Fruit fly (Drosophila melanogaster) whole organism, prepupa: ENCODE data around the gene CG45066.

Experiments used
- CG10631 ChIP-seq: fragments of 200-800 bp; sonication (Bioruptor generic); optimal IDR thresholded peaks from 2 replicates; lab custom pipeline; 2016; ENCODE audit warnings: missing biosample characterization, missing genetic modification characterization
- CG10669 ChIP-seq: fragments of 200-800 bp; sonication (Bioruptor generic); optimal IDR thresholded peaks from 3 replicates; lab custom pipeline; 2018; ENCODE audit warnings: missing biosample characterization, mild to moderate bottlenecking, missing genetic modification characterization, moderate library complexity
- CG11294 ChIP-seq: fragments of 200-800 bp; sonication (Bioruptor generic); IDR thresholded peaks from 2 replicates; pipeline ENCODE4 v1.3.6; 2022; ENCODE audit warnings: missing biosample characterization, missing genetic modification characterization
- CG11762 ChIP-seq: fragments of 200-800 bp; sonication (Bioruptor generic); optimal IDR thresholded peaks from 3 replicates; lab custom pipeline; 2016; ENCODE audit warnings: missing biosample characterization, missing genetic modification characterization; ENCODE audit not compliant: insufficient read depth
- CG15336 ChIP-seq: fragments of 200-800 bp; sonication (Bioruptor generic); IDR thresholded peaks from 2 replicates; pipeline ENCODE4 v1.3.6; 2022; ENCODE audit warnings: missing biosample characterization, missing genetic modification characterization
- CG1621 ChIP-seq: fragments of 200-800 bp; sonication (Bioruptor generic); optimal IDR thresholded peaks from 3 replicates; lab custom pipeline; 2018; ENCODE audit warnings: missing biosample characterization, mild to moderate bottlenecking, missing genetic modification characterization
- CG16779 ChIP-seq: fragments of 200-800 bp; sonication (Bioruptor generic); optimal IDR thresholded peaks from 3 replicates; lab custom pipeline; 2017; ENCODE audit warnings: missing biosample characterization, mild to moderate bottlenecking, missing genetic modification characterization
- CG31627 ChIP-seq: fragments of 200-800 bp; sonication (Bioruptor generic); optimal IDR thresholded peaks from 3 replicates; lab custom pipeline; 2016; ENCODE audit warnings: missing biosample characterization, missing genetic modification characterization
- CG34406 ChIP-seq: fragments of 200-800 bp; sonication (Bioruptor generic); optimal IDR thresholded peaks from 3 replicates; lab custom pipeline; 2016; ENCODE audit warnings: missing biosample characterization, missing genetic modification characterization
- CG3919 ChIP-seq: fragments of 200-800 bp; sonication (Bioruptor generic); optimal IDR thresholded peaks from 3 replicates; lab custom pipeline; 2016; ENCODE audit warnings: missing biosample characterization, missing genetic modification characterization
- CG4318 ChIP-seq: fragments of 200-800 bp; sonication (Bioruptor generic); optimal IDR thresholded peaks from 3 replicates; lab custom pipeline; 2017; ENCODE audit warnings: missing biosample characterization, mild to moderate bottlenecking, missing genetic modification characterization
- CG6163 ChIP-seq: fragments of 200-800 bp; sonication (Bioruptor generic); IDR thresholded peaks from 3 replicates; pipeline ENCODE4 v1.3.6; 2022; ENCODE audit warnings: missing biosample characterization, missing genetic modification characterization
- CG6276 ChIP-seq: fragments of 200-800 bp; sonication (Bioruptor generic); optimal IDR thresholded peaks from 2 replicates; lab custom pipeline; 2017; ENCODE audit warnings: missing biosample characterization, mild to moderate bottlenecking, missing genetic modification characterization
- CG6792 ChIP-seq: fragments of 200-800 bp; sonication (Bioruptor generic); optimal IDR thresholded peaks from 3 replicates; lab custom pipeline; 2016; ENCODE audit warnings: missing biosample characterization, missing genetic modification characterization
- CG6808 ChIP-seq: fragments of 200-800 bp; sonication (Bioruptor generic); optimal IDR thresholded peaks from 3 replicates; lab custom pipeline; 2017; ENCODE audit warnings: missing biosample characterization, missing genetic modification characterization, mild to moderate bottlenecking, moderate library complexity, missing genetic modification reagents
- CG7368 ChIP-seq: fragments of 200-800 bp; sonication (Bioruptor generic); optimal IDR thresholded peaks from 3 replicates; lab custom pipeline; 2016; ENCODE audit warnings: missing biosample characterization, missing genetic modification characterization
- CG8319 ChIP-seq: fragments of 200-800 bp; sonication (Bioruptor generic); optimal IDR thresholded peaks from 3 replicates; lab custom pipeline; 2016; ENCODE audit warnings: missing biosample characterization, missing genetic modification characterization
- CG8632 ChIP-seq: fragments of 200-800 bp; sonication (Bioruptor generic); optimal IDR thresholded peaks from 3 replicates; lab custom pipeline; 2016; ENCODE audit warnings: missing biosample characterization, missing genetic modification characterization
- CG9139 ChIP-seq: fragments of 200-800 bp; sonication (Bioruptor generic); optimal IDR thresholded peaks from 3 replicates; lab custom pipeline; 2017; ENCODE audit warnings: missing biosample characterization, mild to moderate bottlenecking, missing genetic modification characterization
- Eip75B ChIP-seq: fragments of 200-800 bp; sonication (Bioruptor generic); optimal IDR thresholded peaks from 3 replicates; lab custom pipeline; 2016; ENCODE audit warnings: missing biosample characterization, missing genetic modification characterization
- Eip78C ChIP-seq: fragments of 200-800 bp; sonication (Bioruptor generic); peaks from one replicate; lab custom pipeline; 2016; ENCODE audit warnings: missing biosample characterization, missing genetic modification characterization
- Eip93F ChIP-seq: fragments of 200-800 bp; sonication (Bioruptor generic); optimal IDR thresholded peaks from 2 replicates; lab custom pipeline; 2016; ENCODE audit warnings: missing biosample characterization, mild to moderate bottlenecking, missing genetic modification characterization
- Ets21C ChIP-seq: fragments of 200-800 bp; sonication (Bioruptor generic); optimal IDR thresholded peaks from 3 replicates; lab custom pipeline; 2016; ENCODE audit warnings: missing biosample characterization, missing genetic modification characterization
- Ets96B ChIP-seq: fragments of 200-800 bp; optimal IDR thresholded peaks from 2 replicates; lab custom pipeline; 2019; ENCODE audit warnings: missing biosample characterization, mild to moderate bottlenecking, missing genetic modification characterization, moderate library complexity
- Gug ChIP-seq: fragments of 200-800 bp; sonication (Bioruptor generic); IDR thresholded peaks from 2 replicates; pipeline ENCODE4 v1.3.6; 2022; ENCODE audit warnings: missing biosample characterization, missing genetic modification characterization
- Hr39 ChIP-seq: fragments of 200-800 bp; sonication (Bioruptor generic); optimal IDR thresholded peaks from 2 replicates; lab custom pipeline; 2016; ENCODE audit warnings: missing biosample characterization, missing genetic modification characterization
- Hr4 ChIP-seq: fragments of 200-800 bp; sonication (Bioruptor generic); optimal IDR thresholded peaks from 3 replicates; lab custom pipeline; 2016; ENCODE audit warnings: missing biosample characterization, missing genetic modification characterization
- Met ChIP-seq: fragments of 200-800 bp; sonication (Bioruptor generic); optimal IDR thresholded peaks from 3 replicates; lab custom pipeline; 2016; ENCODE audit warnings: missing biosample characterization, missing genetic modification characterization
- OdsH ChIP-seq: fragments of 200-800 bp; sonication (Bioruptor generic); optimal IDR thresholded peaks from 3 replicates; lab custom pipeline; 2016; ENCODE audit warnings: missing biosample characterization, missing genetic modification characterization
- Smox ChIP-seq: fragments of 200-800 bp; sonication (Bioruptor generic); optimal IDR thresholded peaks from 3 replicates; lab custom pipeline; 2016; ENCODE audit warnings: missing biosample characterization, missing genetic modification characterization
- Sox14 ChIP-seq: fragments of 200-800 bp; sonication (Bioruptor generic); optimal IDR thresholded peaks from 3 replicates; lab custom pipeline; 2016; ENCODE audit warnings: missing biosample characterization, missing genetic modification characterization
- Sox15 ChIP-seq: fragments of 200-800 bp; sonication (Bioruptor generic); optimal IDR thresholded peaks from 3 replicates; lab custom pipeline; 2016; ENCODE audit warnings: missing biosample characterization, missing genetic modification characterization
- achi ChIP-seq: fragments of 200-800 bp; sonication (Bioruptor generic); optimal IDR thresholded peaks from 3 replicates; lab custom pipeline; 2016; ENCODE audit warnings: missing biosample characterization, missing genetic modification characterization
- acj6 ChIP-seq: fragments of 200-800 bp; sonication (Bioruptor generic); optimal IDR thresholded peaks from 3 replicates; lab custom pipeline; 2016; ENCODE audit warnings: missing biosample characterization, missing genetic modification characterization
- cyc ChIP-seq: fragments of 200-800 bp; sonication (Bioruptor generic); optimal IDR thresholded peaks from 3 replicates; lab custom pipeline; 2016; ENCODE audit warnings: missing biosample characterization, missing genetic modification characterization
- dsx ChIP-seq: fragments of 200-800 bp; optimal IDR thresholded peaks from 3 replicates; lab custom pipeline; 2019; ENCODE audit warnings: missing biosample characterization, mild to moderate bottlenecking, missing genetic modification characterization, moderate library complexity; ENCODE audit not compliant: poor library complexity, severe bottlenecking
- eg ChIP-seq: fragments of 200-800 bp; sonication (Bioruptor generic); IDR thresholded peaks from 3 replicates; pipeline ENCODE4 v1.3.6; 2022; ENCODE audit warnings: missing biosample characterization, missing genetic modification characterization
- esn ChIP-seq: fragments of 200-800 bp; sonication (Bioruptor generic); optimal IDR thresholded peaks from 2 replicates; lab custom pipeline; 2016; ENCODE audit warnings: missing biosample characterization, mild to moderate bottlenecking, missing genetic modification characterization, moderate library complexity
- fd59A ChIP-seq: fragments of 200-800 bp; sonication (Bioruptor generic); optimal IDR thresholded peaks from 2 replicates; lab custom pipeline; 2017; ENCODE audit warnings: missing biosample characterization, mild to moderate bottlenecking, missing genetic modification characterization, missing genetic modification reagents
- fd85E ChIP-seq: fragments of 200-800 bp; sonication (Bioruptor generic); optimal IDR thresholded peaks from 3 replicates; lab custom pipeline; 2016; ENCODE audit warnings: missing biosample characterization, missing genetic modification characterization
- fkh ChIP-seq: fragments of 200-800 bp; sonication (Bioruptor generic); optimal IDR thresholded peaks from 3 replicates; lab custom pipeline; 2017; ENCODE audit warnings: missing biosample characterization, mild to moderate bottlenecking, missing genetic modification characterization, moderate library complexity
- lz ChIP-seq: fragments of 200-800 bp; sonication (Bioruptor generic); optimal IDR thresholded peaks from 3 replicates; lab custom pipeline; 2016; ENCODE audit warnings: missing biosample characterization, missing genetic modification characterization
- net ChIP-seq: fragments of 200-800 bp; sonication (Bioruptor generic); optimal IDR thresholded peaks from 3 replicates; lab custom pipeline; 2016; ENCODE audit warnings: missing biosample characterization, missing genetic modification characterization
- pdm3 ChIP-seq: fragments of 200-800 bp; sonication (Bioruptor generic); optimal IDR thresholded peaks from 3 replicates; lab custom pipeline; 2016; ENCODE audit warnings: missing biosample characterization, missing genetic modification characterization
- salr ChIP-seq, 2 experiments: fragments of 200-800 bp; sonication (Bioruptor generic); optimal IDR thresholded peaks; 3 replicates each; lab custom pipeline; 2016 to 2018; ENCODE audit warnings: missing biosample characterization in 2 of 2, missing genetic modification characterization in 2 of 2, mild to moderate bottlenecking in 1 of 2
- topi ChIP-seq: fragments of 200-800 bp; sonication (Bioruptor generic); optimal IDR thresholded peaks from 3 replicates; lab custom pipeline; 2016; ENCODE audit warnings: missing biosample characterization, missing genetic modification characterization
- vri ChIP-seq: fragments of 200-800 bp; sonication (Bioruptor generic); optimal IDR thresholded peaks from 3 replicates; lab custom pipeline; 2016; ENCODE audit warnings: missing biosample characterization, mild to moderate bottlenecking, missing genetic modification characterization

The CG45066 gene

DNA sequence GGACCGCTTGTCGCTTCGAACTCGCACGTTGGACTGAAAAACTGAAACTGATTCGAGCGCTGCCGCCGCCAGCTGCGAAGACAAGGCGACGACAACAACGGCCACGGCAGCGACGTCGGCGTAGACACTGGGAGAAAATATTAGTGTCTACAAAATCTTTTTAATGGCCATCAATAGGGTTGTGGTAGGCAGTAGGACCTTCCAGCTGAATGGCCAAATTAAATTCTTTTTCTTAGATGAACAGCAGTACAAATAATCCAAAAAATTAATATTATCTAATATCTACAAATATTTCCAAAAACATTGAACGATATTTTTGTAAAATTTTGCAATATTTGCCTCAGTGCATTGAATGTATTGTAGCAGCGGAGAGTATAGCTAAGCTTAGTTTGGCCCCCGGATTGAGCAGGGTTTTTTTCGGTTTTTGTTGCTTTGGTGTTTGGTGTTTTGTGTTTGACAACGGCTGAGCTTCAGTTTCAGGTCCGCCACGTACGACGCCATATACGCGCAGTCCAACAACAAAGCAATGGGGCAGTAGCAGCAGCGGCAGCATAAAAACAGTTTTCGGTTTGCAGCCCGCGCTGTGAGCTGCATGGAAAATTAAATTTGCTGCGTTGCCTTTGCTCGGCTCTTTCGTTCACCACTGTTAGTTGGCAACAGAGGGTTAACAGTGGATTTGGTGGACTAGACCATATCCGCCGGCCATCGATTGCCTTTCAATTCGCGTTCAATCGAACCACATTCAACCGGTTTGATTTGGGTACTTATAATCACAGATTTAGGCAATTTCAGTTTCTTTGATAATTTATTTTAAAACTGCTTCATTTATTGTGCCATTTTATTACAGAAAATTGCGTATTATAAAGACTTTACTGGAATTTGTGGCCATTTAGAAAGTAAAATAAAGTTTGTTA lies 3.9 kb downstream of the CG45066 start, which contains the start of gene Cht7 (continued):
- TF ChIP-seq achi (GFP tag; lab: Kevin White, UChicago), result peak; percentile 92
- peak; percentile 74 for TF ChIP-seq CG8319 (GFP tag; lab: Kevin White, UChicago)
- peak; percentile 80 for TF ChIP-seq CG7368 (GFP tag; lab: Kevin White, UChicago)
- peak; percentile 93 for TF ChIP-seq eg (GFP tag; lab: Robert Waterston, UW)
- peak; percentile 89 for TF ChIP-seq esn (GFP tag; lab: Kevin White, UChicago)
- TF ChIP-seq CG4318, result peak; percentile 94
- peak; percentile 90 for TF ChIP-seq CG11294 (GFP tag; lab: Robert Waterston, UW)
- TF ChIP-seq CG3919 (GFP tag; lab: Kevin White, UChicago), result peak; percentile 91
- peak; percentile 79 for TF ChIP-seq Hr39 (GFP tag; lab: Kevin White, UChicago)
- TF ChIP-seq CG11762 (GFP tag; lab: Kevin White, UChicago), result peak; percentile 82

DNA sequence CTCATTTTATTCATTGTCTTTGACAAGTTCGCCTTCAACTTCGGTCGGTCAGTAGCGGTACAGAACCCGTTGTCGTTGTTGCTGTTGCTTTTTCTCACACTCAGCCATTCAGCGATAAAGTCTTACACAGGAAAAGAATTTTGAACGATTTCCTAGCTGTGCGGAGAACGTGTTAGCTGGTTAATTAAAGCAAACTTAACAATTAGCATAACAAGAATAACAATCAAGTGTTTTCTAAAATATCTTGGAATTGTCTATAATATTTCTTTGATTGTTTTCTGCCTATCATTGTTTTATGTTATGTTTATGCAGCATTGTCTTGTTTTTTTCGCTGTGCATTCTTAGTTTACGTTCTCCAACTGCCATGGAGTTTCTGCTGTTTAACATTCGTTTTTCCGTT lies 4.9 kb downstream of the CG45066 start:
- TF ChIP-seq dsx (peak; percentile 63), Sox15 (GFP tag; lab: Kevin White, UChicago) (no peak), CG8632 (GFP tag; lab: Kevin White, UChicago) (no peak), CG8319 (GFP tag; lab: Kevin White, UChicago) (no peak), CG6792 (GFP tag; lab: Kevin White, UChicago) (no peak), CG6276 (GFP tag; lab: Kevin White, UChicago) (no peak), CG6163 (GFP tag; lab: Robert Waterston, UW) (0 out of 3 replicates have a peak, but pooled peaks have one; percentile 26), lz (GFP tag; lab: Kevin White, UChicago) (no peak), CG1621 (tag; lab: Kevin White, UChicago) (peak; percentile 44), Eip93F (GFP tag; lab: Kevin White, UChicago) (no peak), CG11294 (GFP tag; lab: Robert Waterston, UW) (no peak), CG15336 (peak; percentile 51; the same call in 1 of the 2 replicates), net (GFP tag; lab: Kevin White, UChicago) (peak; percentile 37), pdm3 (GFP tag; lab: Kevin White, UChicago) (peak; percentile 6), Ets21C (GFP tag; lab: Kevin White, UChicago) (no peak), cyc (GFP tag; lab: Kevin White, UChicago) (no peak), fkh (GFP tag; lab: Kevin White, UChicago) (no peak), CG11762 (GFP tag; lab: Kevin White, UChicago) (peak; percentile 36), OdsH (peak; percentile 40), Gug (no peak), CG6808 (GFP tag; lab: Kevin White, UChicago) (peak; percentile 71), Smox (GFP tag; lab: Kevin White, UChicago) (no peak), fd59A (GFP tag; lab: Kevin White, UChicago) (peak; percentile 52), Met (no peak), Hr39 (GFP tag; lab: Kevin White, UChicago) (no peak), Eip75B (peak; percentile 33), CG10669 (peak; percentile 61), salr (GFP tag; optimal IDR thresholded peaks at IDR 0.05; lab: Kevin White, UChicago) (peak in 1 of 2 experiments; percentile 18), CG10631 (GFP tag; lab: Kevin White, UChicago) (peak; percentile 62), Hr4 (peak; percentile 14), CG34406 (GFP tag; lab: Kevin White, UChicago) (no peak), Sox14 (peak; percentile 30), CG4318 (peak; percentile 33), CG31627 (GFP tag; lab: Kevin White, UChicago) (no peak), Eip78C (peak; percentile 79), CG3919 (GFP tag; lab: Kevin White, UChicago) (peak; percentile 1), achi (GFP tag; lab: Kevin White, UChicago) (peak; percentile 28), fd85E (GFP tag; lab: Kevin White, UChicago) (no peak), CG9139 (no peak), topi (GFP tag; lab: Kevin White, UChicago) (no peak), vri (GFP tag; lab: Kevin White, UChicago) (no peak), Ets96B (tag; lab: Kevin White, UChicago) (peak; percentile 62), CG16779 (tag; lab: Kevin White, UChicago) (no peak), acj6 (GFP tag; lab: Kevin White, UChicago) (no peak)
